Worm (Caenorhabditis elegans) whole organism, late embryonic: ENCODE measurements around the gene efhc-1.

Source experiments
- ama-1 ChIP-seq: fragments of 150-350 bp; optimal IDR thresholded peaks from 2 replicates; lab custom pipeline; 2014
- ceh-18 ChIP-seq: sonication (generic microtip); optimal IDR thresholded peaks from 2 replicates; lab custom pipeline; 2016; ENCODE audit warnings: missing genetic modification characterization, missing compliant biosample characterization
- ceh-9 ChIP-seq: sonication (generic microtip); optimal IDR thresholded peaks from 2 replicates; lab custom pipeline; 2016; ENCODE audit warnings: mild to moderate bottlenecking, missing genetic modification characterization, inconsistent platforms, missing compliant biosample characterization
- elt-2 ChIP-seq: sonication (generic microtip); optimal IDR thresholded peaks from 2 replicates; lab custom pipeline; 2016; ENCODE audit warnings: missing genetic modification reagents, missing genetic modification characterization, missing compliant biosample characterization
- ets-4 ChIP-seq: sonication (generic microtip); optimal IDR thresholded peaks from 2 replicates; lab custom pipeline; 2016; ENCODE audit warnings: missing genetic modification characterization, missing compliant biosample characterization
- fkh-6 ChIP-seq: sonication (generic microtip); optimal IDR thresholded peaks from 2 replicates; lab custom pipeline; 2016; ENCODE audit warnings: missing genetic modification characterization, missing compliant biosample characterization
- hlh-6 ChIP-seq: sonication (generic microtip); optimal IDR thresholded peaks from 2 replicates; lab custom pipeline; 2016; ENCODE audit warnings: missing genotype, missing genetic modification characterization, missing compliant biosample characterization
- nhr-11 ChIP-seq: fragments of 150-350 bp; optimal IDR thresholded peaks from 2 replicates; lab custom pipeline; 2014; ENCODE audit warnings: missing biosample characterization, missing genetic modification characterization
- pax-1 ChIP-seq: fragments of 150-350 bp; optimal IDR thresholded peaks from 2 replicates; lab custom pipeline; 2014; ENCODE audit warnings: missing biosample characterization, missing genetic modification characterization
- pqm-1 ChIP-seq: sonication (generic microtip); optimal IDR thresholded peaks from 2 replicates; lab custom pipeline; 2016; ENCODE audit warnings: missing genetic modification characterization, missing compliant biosample characterization
- tbx-2 ChIP-seq: sonication (generic microtip); optimal IDR thresholded peaks from 2 replicates; lab custom pipeline; 2016; ENCODE audit warnings: missing genetic modification characterization, missing compliant biosample characterization
- ttx-3 ChIP-seq: sonication (generic microtip); optimal IDR thresholded peaks from 2 replicates; lab custom pipeline; 2016; ENCODE audit warnings: missing genetic modification reagents, missing genetic modification characterization, missing compliant biosample characterization
- unc-86 ChIP-seq: sonication (generic microtip); optimal IDR thresholded peaks from 2 replicates; lab custom pipeline; 2016; ENCODE audit warnings: missing genetic modification characterization, missing compliant biosample characterization

- TF ChIP-seq pqm-1 (tag; lab: Kevin White, UChicago): no peak
- TF ChIP-seq fkh-6: no peak
- TF ChIP-seq ama-1 (lab: Kevin White, UChicago): no peak
- no peak for TF ChIP-seq ceh-18 (tag; lab: Kevin White, UChicago)
- TF ChIP-seq elt-2: no peak
- no peak for TF ChIP-seq unc-86 (tag; lab: Kevin White, UChicago)
- no peak for TF ChIP-seq nhr-11 (tag; lab: Kevin White, UChicago)
- no peak for TF ChIP-seq ttx-3 (tag; lab: Kevin White, UChicago)
- TF ChIP-seq ets-4 (tag; lab: Kevin White, UChicago): no peak
- TF ChIP-seq ceh-9 (tag; lab: Kevin White, UChicago): no peak
- TF ChIP-seq hlh-6 (tag; lab: Kevin White, UChicago): no peak
- no peak for TF ChIP-seq tbx-2 (tag; lab: Kevin White, UChicago)
- TF ChIP-seq pax-1: no peak
Observed at ce11 chrX:10393362-10393761, 35.2 kb downstream of the efhc-1 start.
